Worm (Caenorhabditis elegans) whole organism, L1 larva: ENCODE data around the gene F28F9.3.

Source experiments
- C04F5.9 ChIP-seq: sonication (generic microtip); optimal IDR thresholded peaks from 2 replicates; lab custom pipeline; 2016; ENCODE audit warnings: missing genetic modification characterization, missing compliant biosample characterization
- C16A3.4 ChIP-seq: fragments of 150-350 bp; optimal IDR thresholded peaks from 2 replicates; lab custom pipeline; 2014; ENCODE audit warnings: missing biosample characterization, missing genetic modification characterization
- aha-1 ChIP-seq: fragments of 150-350 bp; optimal IDR thresholded peaks from 2 replicates; lab custom pipeline; 2014; ENCODE audit warnings: missing biosample characterization, missing genetic modification characterization
- alr-1 ChIP-seq: fragments of 200-800 bp; sonication (Bioruptor generic); optimal IDR thresholded peaks from 2 replicates; lab custom pipeline; 2018; ENCODE audit warnings: borderline replicate concordance, mild to moderate bottlenecking, missing genetic modification characterization, missing compliant biosample characterization
- aly-2 ChIP-seq: fragments of 150-350 bp; optimal IDR thresholded peaks from 2 replicates; lab custom pipeline; 2014; ENCODE audit warnings: missing biosample characterization, missing genetic modification characterization
- blmp-1 ChIP-seq: fragments of 150-350 bp; optimal IDR thresholded peaks from 2 replicates; lab custom pipeline; 2014; ENCODE audit warnings: missing biosample characterization, missing genetic modification characterization
- ceh-82 ChIP-seq, 3 experiments: fragments of 150-350 bp in 1 of 3; sonication (generic microtip) in 2 of 3; optimal IDR thresholded peaks; 2 replicates each; lab custom pipeline; 2014 to 2017; ENCODE audit warnings: missing biosample characterization in 3 of 3, missing genetic modification characterization in 3 of 3
- ceh-90 ChIP-seq: sonication (generic microtip); optimal IDR thresholded peaks from 2 replicates; lab custom pipeline; 2016; ENCODE audit warnings: missing genetic modification characterization, missing compliant biosample characterization
- dpl-1 ChIP-seq, 3 experiments: fragments of 150-350 bp in 2 of 3; sonication (generic microtip) in 1 of 3; optimal IDR thresholded peaks; 2 replicates each; lab custom pipeline; 2014 to 2017; ENCODE audit warnings: missing biosample characterization in 3 of 3, missing genetic modification characterization in 3 of 3, missing genetic modification reagents in 3 of 3
- efl-1 ChIP-seq, 4 experiments: fragments of 150-350 bp; optimal IDR thresholded peaks in 3 of 4; peaks in 1 of 4; 1 replicate in 1 of 4; 2 replicates in 3 of 4; lab custom pipeline; 2014; ENCODE audit warnings: missing biosample characterization in 2 of 4, missing genetic modification characterization in 2 of 4, missing genetic modification reagents in 2 of 4
- efl-3 ChIP-seq: fragments of 200-800 bp; sonication (Bioruptor generic); optimal IDR thresholded peaks from 2 replicates; lab custom pipeline; 2018; ENCODE audit warnings: mild to moderate bottlenecking, missing genetic modification characterization, missing compliant biosample characterization
- egl-13 ChIP-seq: sonication (generic microtip); optimal IDR thresholded peaks from 2 replicates; lab custom pipeline; 2016; ENCODE audit warnings: missing genotype, missing genetic modification reagents, missing genetic modification characterization, missing compliant biosample characterization
- fkh-4 ChIP-seq: sonication (generic microtip); optimal IDR thresholded peaks from 2 replicates; lab custom pipeline; 2016; ENCODE audit warnings: missing compliant biosample characterization, missing genetic modification characterization, borderline replicate concordance
- fkh-8 ChIP-seq: sonication (generic microtip); optimal IDR thresholded peaks from 2 replicates; lab custom pipeline; 2016; ENCODE audit warnings: mild to moderate bottlenecking, missing genetic modification characterization, missing compliant biosample characterization
- fos-1 ChIP-seq: fragments of 150-350 bp; optimal IDR thresholded peaks from 2 replicates; lab custom pipeline; 2014; ENCODE audit warnings: missing biosample characterization, missing genetic modification characterization
- hlh-17 ChIP-seq: fragments of 200-800 bp; sonication (Bioruptor generic); optimal IDR thresholded peaks from 2 replicates; lab custom pipeline; 2018; ENCODE audit warnings: missing genetic modification characterization, mild to moderate bottlenecking, missing compliant biosample characterization, moderate library complexity, borderline replicate concordance
- hlh-4 ChIP-seq: sonication (generic microtip); optimal IDR thresholded peaks from 2 replicates; lab custom pipeline; 2016; ENCODE audit warnings: mild to moderate bottlenecking, missing genetic modification characterization, missing compliant biosample characterization
- isw-1 ChIP-seq: fragments of 200-800 bp; sonication (Bioruptor generic); IDR thresholded peaks from 2 replicates; pipeline ENCODE4 v1.3.6; 2022; ENCODE audit warnings: missing genetic modification characterization, missing compliant biosample characterization
- jun-1 ChIP-seq: fragments of 150-350 bp; optimal IDR thresholded peaks from 2 replicates; lab custom pipeline; 2014; ENCODE audit warnings: missing biosample characterization, missing genetic modification reagents, missing genetic modification characterization
- lin-14 ChIP-seq: fragments of 200-800 bp; sonication (Bioruptor generic); optimal IDR thresholded peaks from 2 replicates; lab custom pipeline; 2018; ENCODE audit warnings: mild to moderate bottlenecking, missing genetic modification characterization, moderate library complexity, missing compliant biosample characterization
- lin-39 ChIP-seq: fragments of 150-350 bp; optimal IDR thresholded peaks from 2 replicates; lab custom pipeline; 2014; ENCODE audit warnings: missing biosample characterization, missing genetic modification reagents, missing genetic modification characterization
- lsy-2 ChIP-seq, 2 experiments: fragments of 150-350 bp; optimal IDR thresholded peaks; 2 replicates each; lab custom pipeline; 2014; ENCODE audit warnings: missing biosample characterization in 2 of 2, missing genetic modification characterization in 2 of 2
- mdl-1 ChIP-seq, 2 experiments: fragments of 150-350 bp; optimal IDR thresholded peaks; 2 replicates each; lab custom pipeline; 2014 to 2017; ENCODE audit warnings: missing biosample characterization in 2 of 2, missing genetic modification characterization in 2 of 2, inconsistent platforms in 1 of 2
- mef-2 ChIP-seq: fragments of 150-350 bp; optimal IDR thresholded peaks from 2 replicates; lab custom pipeline; 2014; ENCODE audit warnings: missing biosample characterization, missing genetic modification characterization
- nhr-11 ChIP-seq: fragments of 150-350 bp; optimal IDR thresholded peaks from 2 replicates; lab custom pipeline; 2014; ENCODE audit warnings: missing biosample characterization, missing genetic modification characterization
- nhr-12 ChIP-seq: sonication (generic microtip); optimal IDR thresholded peaks from 2 replicates; lab custom pipeline; 2017; ENCODE audit warnings: missing biosample characterization, missing genetic modification characterization
- nhr-19 ChIP-seq: fragments of 200-800 bp; sonication (Bioruptor generic); conservative IDR thresholded peaks from 2 replicates; pipeline ENCODE4 v1.3.6; 2022; ENCODE audit warnings: missing genetic modification characterization, missing compliant biosample characterization
- nhr-20 ChIP-seq: sonication (generic microtip); optimal IDR thresholded peaks from 2 replicates; lab custom pipeline; 2016; ENCODE audit warnings: mild to moderate bottlenecking, missing genetic modification characterization, missing compliant biosample characterization
- nhr-237 ChIP-seq: fragments of 150-350 bp; optimal IDR thresholded peaks from 2 replicates; lab custom pipeline; 2014; ENCODE audit warnings: missing biosample characterization, missing genetic modification characterization
- nhr-47 ChIP-seq: sonication (generic microtip); optimal IDR thresholded peaks from 2 replicates; lab custom pipeline; 2016; ENCODE audit warnings: mild to moderate bottlenecking, missing genetic modification characterization, moderate library complexity, missing compliant biosample characterization
- nhr-71 ChIP-seq: sonication (generic microtip); optimal IDR thresholded peaks from 2 replicates; lab custom pipeline; 2016; ENCODE audit warnings: mild to moderate bottlenecking, missing genetic modification characterization, moderate library complexity, missing compliant biosample characterization
- nhr-76 ChIP-seq: sonication (generic microtip); optimal IDR thresholded peaks from 2 replicates; lab custom pipeline; 2017; ENCODE audit warnings: missing biosample characterization, missing genetic modification characterization
- nhr-77 ChIP-seq: fragments of 150-350 bp; optimal IDR thresholded peaks from 2 replicates; lab custom pipeline; 2014; ENCODE audit warnings: missing biosample characterization, missing genetic modification characterization
- nhr-84 ChIP-seq: sonication (generic microtip); optimal IDR thresholded peaks from 2 replicates; lab custom pipeline; 2017; ENCODE audit warnings: missing biosample characterization, missing genetic modification characterization
- nhr-85 ChIP-seq: sonication (generic microtip); peaks from one replicate; lab custom pipeline; 2016; ENCODE audit warnings: missing genetic modification characterization, inconsistent platforms, missing compliant biosample characterization
- nhr-90 ChIP-seq: sonication (generic microtip); optimal IDR thresholded peaks from 2 replicates; lab custom pipeline; 2016; ENCODE audit warnings: mild to moderate bottlenecking, missing genetic modification characterization, missing compliant biosample characterization; ENCODE audit not compliant: poor library complexity
- pag-3 ChIP-seq: sonication (generic microtip); optimal IDR thresholded peaks from 2 replicates; lab custom pipeline; 2017; ENCODE audit warnings: missing genetic modification characterization, mild to moderate bottlenecking, missing compliant biosample characterization, antibody characterized with exemption, borderline replicate concordance; ENCODE audit not compliant: insufficient read depth
- pax-3 ChIP-seq: fragments of 200-800 bp; sonication (Bioruptor generic); optimal IDR thresholded peaks from 2 replicates; lab custom pipeline; 2018; ENCODE audit warnings: mild to moderate bottlenecking, missing genetic modification characterization, moderate library complexity, missing compliant biosample characterization
- rnt-1 ChIP-seq: sonication (generic microtip); optimal IDR thresholded peaks from 2 replicates; lab custom pipeline; 2016; ENCODE audit warnings: mild to moderate bottlenecking, missing genetic modification characterization, moderate library complexity, missing compliant biosample characterization
- skn-1 ChIP-seq: fragments of 150-350 bp; optimal IDR thresholded peaks from 2 replicates; lab custom pipeline; 2014; ENCODE audit warnings: missing biosample characterization, missing genetic modification characterization
- snpc-4 ChIP-seq: fragments of 150-350 bp; optimal IDR thresholded peaks from 2 replicates; lab custom pipeline; 2014; ENCODE audit warnings: missing biosample characterization, missing genetic modification characterization
- sox-4 ChIP-seq: sonication (generic microtip); optimal IDR thresholded peaks from 2 replicates; lab custom pipeline; 2016; ENCODE audit warnings: missing genetic modification characterization, missing compliant biosample characterization
- swsn-7 ChIP-seq: sonication (generic microtip); optimal IDR thresholded peaks from 2 replicates; lab custom pipeline; 2016; ENCODE audit warnings: missing genetic modification characterization, missing compliant biosample characterization
- tbx-2 ChIP-seq: sonication (generic microtip); optimal IDR thresholded peaks from 2 replicates; lab custom pipeline; 2016; ENCODE audit warnings: missing genetic modification characterization, missing compliant biosample characterization
- unc-130 ChIP-seq: fragments of 150-350 bp; optimal IDR thresholded peaks from 2 replicates; lab custom pipeline; 2017; ENCODE audit warnings: missing biosample characterization, missing genetic modification characterization, inconsistent platforms
- unc-30 ChIP-seq: sonication (generic microtip); optimal IDR thresholded peaks from 2 replicates; lab custom pipeline; 2017; ENCODE audit warnings: missing biosample characterization, missing genetic modification characterization
- unc-62 ChIP-seq: fragments of 150-350 bp; optimal IDR thresholded peaks from 2 replicates; lab custom pipeline; 2014; ENCODE audit warnings: missing biosample characterization, missing genetic modification reagents, missing genetic modification characterization
- unc-98 ChIP-seq: fragments of 200-800 bp; sonication (Bioruptor generic); IDR thresholded peaks from 2 replicates; pipeline ENCODE4 v1.3.6; 2022; ENCODE audit warnings: missing genetic modification characterization, missing compliant biosample characterization
- vab-15 ChIP-seq: sonication (generic microtip); optimal IDR thresholded peaks from 2 replicates; lab custom pipeline; 2017; ENCODE audit warnings: missing genotype, mild to moderate bottlenecking, missing genetic modification characterization, missing compliant biosample characterization
- zag-1 ChIP-seq: fragments of 150-350 bp; optimal IDR thresholded peaks from 2 replicates; lab custom pipeline; 2014; ENCODE audit warnings: missing biosample characterization, missing genetic modification characterization
- zip-4 ChIP-seq: fragments of 200-800 bp; sonication (Bioruptor generic); optimal IDR thresholded peaks from 2 replicates; lab custom pipeline; 2018; ENCODE audit warnings: mild to moderate bottlenecking, missing genetic modification characterization, moderate library complexity, missing compliant biosample characterization
- ztf-11 ChIP-seq, 2 experiments: sonication (generic microtip); optimal IDR thresholded peaks; 2 replicates each; lab custom pipeline; 2016 to 2017; ENCODE audit warnings: missing genetic modification characterization in 2 of 2, missing biosample characterization in 1 of 2, missing compliant biosample characterization in 1 of 2
- ztf-4 ChIP-seq: fragments of 150-350 bp; optimal IDR thresholded peaks from 2 replicates; lab custom pipeline; 2014; ENCODE audit warnings: missing biosample characterization, missing genetic modification characterization

Gene F28F9.3

ce11 chrIV:3874417-3874816 lies 47.7 kb downstream of the F28F9.3 start (continued):
- no peak for TF ChIP-seq C04F5.9 (tag; lab: Kevin White, UChicago)
- peak; percentile 49 for TF ChIP-seq aly-2
- no peak for TF ChIP-seq C16A3.4 (tag; lab: Kevin White, UChicago)
- no peak for TF ChIP-seq ztf-4
- no peak for TF ChIP-seq fkh-4 (tag; lab: Kevin White, UChicago)
- TF ChIP-seq unc-30: no peak
- no peak for TF ChIP-seq lin-39
- TF ChIP-seq lsy-2 (tag; optimal IDR thresholded peaks at IDR 0.05; lab: Kevin White, UChicago): peak in 1 of 2 experiments; percentile 39
- no peak for TF ChIP-seq ztf-11 (tag; optimal IDR thresholded peaks at IDR 0.05; lab: Kevin White, UChicago)
- no peak for TF ChIP-seq aha-1 (tag; lab: Kevin White, UChicago)
- TF ChIP-seq pax-3: no peak
- no peak for TF ChIP-seq nhr-19
- TF ChIP-seq ceh-82 (tag; optimal IDR thresholded peaks at IDR 0.05; lab: Kevin White, UChicago): peak in 1 of 3 experiments; percentile 10
- no peak for TF ChIP-seq vab-15
- no peak for TF ChIP-seq fos-1 (tag; lab: Kevin White, UChicago)
- no peak for TF ChIP-seq unc-62 (GFP tag; lab: Kevin White, UChicago)
- no peak for TF ChIP-seq alr-1 (tag; lab: Kevin White, UChicago)
- TF ChIP-seq skn-1 (tag; lab: Kevin White, UChicago): no peak
- peak; percentile 56 for TF ChIP-seq nhr-85
- TF ChIP-seq jun-1 (tag; lab: Kevin White, UChicago): no peak
- no peak for TF ChIP-seq ceh-90 (tag; lab: Kevin White, UChicago)
- TF ChIP-seq swsn-7 (tag; lab: Kevin White, UChicago): peak; percentile 10
- no peak for TF ChIP-seq pag-3
- no peak for TF ChIP-seq tbx-2 (tag; lab: Kevin White, UChicago)
- peak; percentile 14 for TF ChIP-seq rnt-1
- no peak for TF ChIP-seq efl-3 (GFP tag; lab: Kevin White, UChicago)
- peak; percentile 77 for TF ChIP-seq lin-14
- TF ChIP-seq nhr-77: no peak
- TF ChIP-seq unc-130 (tag; lab: Kevin White, UChicago): no peak
- no peak for TF ChIP-seq nhr-237 (tag; lab: Kevin White, UChicago)
- peak; percentile 2 to 17 (median 15) for TF ChIP-seq dpl-1 (GFP tag; optimal IDR thresholded peaks at IDR 0.05; lab: Kevin White, UChicago)
- TF ChIP-seq hlh-17 (GFP tag; lab: Kevin White, UChicago): no peak
- no peak for TF ChIP-seq nhr-76 (tag; lab: Kevin White, UChicago)
- peak; percentile 22 for TF ChIP-seq nhr-47
- TF ChIP-seq zag-1 (tag; lab: Kevin White, UChicago): no peak
- no peak for TF ChIP-seq snpc-4 (tag; lab: Kevin White, UChicago)
- TF ChIP-seq mef-2 (tag; lab: Kevin White, UChicago): no peak
- TF ChIP-seq fkh-8 (tag; lab: Kevin White, UChicago): peak; percentile 60
- TF ChIP-seq egl-13 (tag; lab: Kevin White, UChicago): no peak
- TF ChIP-seq sox-4 (tag; lab: Kevin White, UChicago): no peak
- TF ChIP-seq isw-1 (GFP tag; lab: Robert Waterston, UW): no peak
- TF ChIP-seq blmp-1 (tag; lab: Kevin White, UChicago): peak; percentile 31
- TF ChIP-seq efl-1 (optimal IDR thresholded peaks at IDR 0.05; lab: Kevin White, UChicago): peak; percentile 34 to 46
- TF ChIP-seq efl-1 (GFP tag; optimal IDR thresholded peaks at IDR 0.05 in 1 of 2; lab: Kevin White, UChicago): peak in 1 of 2 experiments; percentile 17
- no peak for TF ChIP-seq nhr-11 (tag; lab: Kevin White, UChicago)
- TF ChIP-seq hlh-4 (tag; lab: Kevin White, UChicago): no peak
- no peak for TF ChIP-seq nhr-12
- peak; percentile 50 for TF ChIP-seq nhr-71 (tag; lab: Kevin White, UChicago)
- TF ChIP-seq mdl-1 (tag; optimal IDR thresholded peaks at IDR 0.05; lab: Kevin White, UChicago): no peak
- TF ChIP-seq zip-4 (GFP tag; lab: Kevin White, UChicago): peak; percentile 8
- TF ChIP-seq nhr-90 (tag; lab: Kevin White, UChicago): peak; percentile 8
- TF ChIP-seq unc-98 (GFP tag; lab: Robert Waterston, UW): no peak
- no peak for TF ChIP-seq nhr-84 (tag; lab: Kevin White, UChicago)
- peak; percentile 41 for TF ChIP-seq nhr-20
